Worm (Caenorhabditis elegans) whole organism, L2 larva: ENCODE results near the gene srd-74.
A peak's percentile ranks its signal among the peaks of the same experiment; 100 is the strongest.
"Not testable (repeated sequence)": the region's sequence is repeated elsewhere in the genome, so short reads cannot be mapped to it uniquely, and the experiment has no call there.

Experiments used
- C34F6.9 ChIP-seq: fragments of 150-350 bp; optimal IDR thresholded peaks from 2 replicates; lab custom pipeline; 2014; ENCODE audit warnings: missing biosample characterization, missing genetic modification characterization
- F13H6.1 ChIP-seq: sonication (generic microtip); optimal IDR thresholded peaks from 2 replicates; lab custom pipeline; 2016; ENCODE audit warnings: missing genetic modification characterization, missing compliant biosample characterization
- R02D3.7 ChIP-seq: fragments of 150-350 bp; optimal IDR thresholded peaks from 2 replicates; lab custom pipeline; 2014; ENCODE audit warnings: missing biosample characterization, missing genetic modification characterization
- Y55F3AM.14 ChIP-seq: fragments of 200-800 bp; sonication (Bioruptor generic); optimal IDR thresholded peaks from 2 replicates; lab custom pipeline; 2018; ENCODE audit warnings: mild to moderate bottlenecking, missing genetic modification characterization, missing compliant biosample characterization
- aly-2 ChIP-seq: fragments of 150-350 bp; optimal IDR thresholded peaks from 2 replicates; lab custom pipeline; 2014; ENCODE audit warnings: missing biosample characterization, missing genetic modification characterization
- blmp-1 ChIP-seq: sonication (generic microtip); optimal IDR thresholded peaks from 2 replicates; lab custom pipeline; 2017; ENCODE audit warnings: missing genetic modification characterization, mild to moderate bottlenecking, missing compliant biosample characterization, antibody characterized with exemption, moderate library complexity; ENCODE audit not compliant: insufficient read depth
- ceh-82 ChIP-seq: fragments of 150-350 bp; optimal IDR thresholded peaks from 2 replicates; lab custom pipeline; 2014; ENCODE audit warnings: missing biosample characterization, missing genetic modification characterization
- crh-2 ChIP-seq: sonication (generic microtip); optimal IDR thresholded peaks from 2 replicates; lab custom pipeline; 2017; ENCODE audit warnings: missing biosample characterization, missing genetic modification characterization
- egl-27 ChIP-seq: sonication (generic microtip); optimal IDR thresholded peaks from 3 replicates; lab custom pipeline; 2017; ENCODE audit warnings: missing biosample characterization, missing genetic modification reagents, missing genetic modification characterization
- elt-1 ChIP-seq: fragments of 150-350 bp; optimal IDR thresholded peaks from 2 replicates; lab custom pipeline; 2014; ENCODE audit warnings: missing biosample characterization, missing genetic modification characterization
- elt-3 ChIP-seq: sonication (generic microtip); optimal IDR thresholded peaks from 2 replicates; lab custom pipeline; 2017; ENCODE audit warnings: missing biosample characterization, missing genetic modification characterization
- fos-1 ChIP-seq: fragments of 150-350 bp; optimal IDR thresholded peaks from 2 replicates; lab custom pipeline; 2014; ENCODE audit warnings: missing biosample characterization, missing genetic modification characterization
- gmeb-1 ChIP-seq: fragments of 150-350 bp; optimal IDR thresholded peaks from 2 replicates; lab custom pipeline; 2014; ENCODE audit warnings: missing biosample characterization, missing genetic modification characterization
- lin-11 ChIP-seq: fragments of 150-350 bp; sonication (generic microtip); optimal IDR thresholded peaks from 2 replicates; lab custom pipeline; 2014; ENCODE audit warnings: missing biosample characterization, missing genetic modification characterization, inconsistent platforms, mixed read lengths
- lin-39 ChIP-seq: fragments of 150-350 bp; optimal IDR thresholded peaks from 2 replicates; lab custom pipeline; 2014; ENCODE audit warnings: missing biosample characterization, missing genetic modification reagents, missing genetic modification characterization
- lsy-2 ChIP-seq, 2 experiments: fragments of 150-350 bp in 1 of 2; sonication (generic microtip) in 1 of 2; optimal IDR thresholded peaks; 2 replicates each; lab custom pipeline; 2014 to 2017; ENCODE audit warnings: missing biosample characterization in 2 of 2, missing genetic modification characterization in 2 of 2
- mab-5 ChIP-seq: fragments of 150-350 bp; optimal IDR thresholded peaks from 2 replicates; lab custom pipeline; 2014; ENCODE audit warnings: missing biosample characterization, missing genetic modification characterization
- nhr-10 ChIP-seq: sonication (generic microtip); optimal IDR thresholded peaks from 2 replicates; lab custom pipeline; 2017; ENCODE audit warnings: missing biosample characterization, missing genetic modification characterization
- nhr-11 ChIP-seq: fragments of 150-350 bp; optimal IDR thresholded peaks from 2 replicates; lab custom pipeline; 2014; ENCODE audit warnings: missing biosample characterization, missing genetic modification characterization
- nhr-12 ChIP-seq: fragments of 150-350 bp; optimal IDR thresholded peaks from 2 replicates; lab custom pipeline; 2014; ENCODE audit warnings: missing biosample characterization, missing genetic modification characterization
- nhr-129 ChIP-seq: fragments of 150-350 bp; optimal IDR thresholded peaks from 2 replicates; lab custom pipeline; 2014; ENCODE audit warnings: missing biosample characterization, missing genetic modification characterization
- nhr-21 ChIP-seq: fragments of 150-350 bp; optimal IDR thresholded peaks from 2 replicates; lab custom pipeline; 2014; ENCODE audit warnings: missing biosample characterization, missing genetic modification characterization
- nhr-23 ChIP-seq: fragments of 150-350 bp; optimal IDR thresholded peaks from 2 replicates; lab custom pipeline; 2014; ENCODE audit warnings: missing biosample characterization, missing genetic modification reagents, missing genetic modification characterization
- nhr-237 ChIP-seq: fragments of 150-350 bp; optimal IDR thresholded peaks from 2 replicates; lab custom pipeline; 2014; ENCODE audit warnings: missing biosample characterization, missing genetic modification characterization
- nhr-25 ChIP-seq: fragments of 150-350 bp; sonication (generic microtip); optimal IDR thresholded peaks from 3 replicates; lab custom pipeline; 2014; ENCODE audit warnings: missing biosample characterization, missing genetic modification characterization
- nhr-77 ChIP-seq: fragments of 150-350 bp; optimal IDR thresholded peaks from 2 replicates; lab custom pipeline; 2014; ENCODE audit warnings: missing biosample characterization, missing genetic modification characterization
- sem-4 ChIP-seq: fragments of 150-350 bp; optimal IDR thresholded peaks from 2 replicates; lab custom pipeline; 2014; ENCODE audit warnings: missing biosample characterization, missing genetic modification reagents, missing genetic modification characterization
- skn-1 ChIP-seq: sonication (generic microtip); optimal IDR thresholded peaks from 2 replicates; lab custom pipeline; 2017; ENCODE audit warnings: missing biosample characterization, missing genetic modification characterization
- sma-3 ChIP-seq: sonication (generic microtip); optimal IDR thresholded peaks from 2 replicates; lab custom pipeline; 2016; ENCODE audit warnings: missing genetic modification reagents, missing genetic modification characterization, missing compliant biosample characterization
- sma-9 ChIP-seq, 2 experiments: fragments of 150-350 bp in 1 of 2; sonication (generic microtip) in 1 of 2; optimal IDR thresholded peaks; 2 replicates each; lab custom pipeline; 2014 to 2016; ENCODE audit warnings: missing genetic modification characterization in 2 of 2, mild to moderate bottlenecking in 1 of 2, missing biosample characterization in 1 of 2, missing compliant biosample characterization in 1 of 2, missing genetic modification reagents in 1 of 2, moderate library complexity in 1 of 2
- snpc-4 ChIP-seq: fragments of 150-350 bp; optimal IDR thresholded peaks from 2 replicates; lab custom pipeline; 2014; ENCODE audit warnings: missing biosample characterization, missing genetic modification characterization
- unc-39 ChIP-seq: fragments of 150-350 bp; optimal IDR thresholded peaks from 2 replicates; lab custom pipeline; 2014; ENCODE audit warnings: missing biosample characterization, missing genetic modification characterization
- unc-55 ChIP-seq: fragments of 150-350 bp; sonication (generic microtip); optimal IDR thresholded peaks from 3 replicates; lab custom pipeline; 2014; ENCODE audit warnings: missing biosample characterization, missing genetic modification reagents, missing genetic modification characterization
- unc-62 ChIP-seq: fragments of 150-350 bp; optimal IDR thresholded peaks from 2 replicates; lab custom pipeline; 2014; ENCODE audit warnings: missing biosample characterization, missing genetic modification reagents, missing genetic modification characterization
- ztf-1 ChIP-seq: fragments of 200-800 bp; sonication (Bioruptor generic); conservative IDR thresholded peaks from 2 replicates; pipeline ENCODE4 v1.3.6; 2022; ENCODE audit warnings: missing genetic modification characterization, missing compliant biosample characterization
- ztf-4 ChIP-seq: fragments of 150-350 bp; optimal IDR thresholded peaks from 2 replicates; lab custom pipeline; 2014; ENCODE audit warnings: missing biosample characterization, missing genetic modification characterization

Gene srd-74

DNA sequence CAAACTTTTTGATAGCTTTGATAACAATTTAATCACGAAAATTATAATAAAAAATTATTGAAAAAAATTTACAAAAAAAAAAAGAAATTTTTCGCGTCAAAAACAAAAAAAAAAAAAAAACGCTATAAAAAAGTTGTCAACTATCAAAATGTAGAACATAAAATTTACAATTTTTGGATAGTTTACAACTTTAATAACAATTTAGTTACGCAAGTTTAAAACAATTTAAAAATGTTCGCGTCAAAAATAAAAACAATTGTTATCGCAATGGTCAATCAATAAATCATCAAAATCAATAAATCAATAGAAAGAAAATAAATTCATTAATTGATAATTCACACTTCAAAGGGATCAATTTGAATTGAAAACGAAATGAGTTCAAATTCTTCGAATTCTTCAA, 5.5 kb downstream of the srd-74 start, which contains the start of gene C24H11.1:
Gene C24H11.1, plus strand, starts transcription at position 301 of the 400 bp plus-strand sequence.
- not testable (repeated sequence) for TF ChIP-seq lin-11; Y55F3AM.14; elt-1 (tag; lab: Kevin White, UChicago)

DNA sequence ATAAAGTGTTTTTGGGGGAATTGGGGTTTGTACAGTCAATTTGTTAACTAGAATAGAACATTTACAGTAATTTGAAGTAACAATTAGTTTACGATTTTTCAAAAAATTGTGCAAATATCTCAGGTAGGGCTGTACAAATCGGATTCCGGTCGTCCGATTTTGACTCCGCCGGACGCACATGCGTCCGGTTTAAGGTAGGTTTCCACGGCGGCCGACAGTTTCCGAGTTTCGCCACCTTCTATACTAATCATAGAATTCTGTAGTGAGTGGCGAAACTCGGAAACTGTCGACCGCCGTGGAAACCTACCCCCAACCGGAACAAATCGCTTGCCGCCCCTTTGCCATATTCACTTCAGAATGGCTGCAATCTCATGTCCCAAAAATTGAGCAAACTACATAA, 7.6 kb downstream of the srd-74 start:
- TF ChIP-seq Y55F3AM.14 (no peak), ztf-4 (tag; lab: Kevin White, UChicago) (no peak), blmp-1 (tag; lab: Kevin White, UChicago) (no peak), nhr-11 (tag; lab: Kevin White, UChicago) (no peak), crh-2 (tag; lab: Kevin White, UChicago) (no peak), unc-39 (tag; lab: Kevin White, UChicago) (no peak), nhr-21 (tag; lab: Kevin White, UChicago) (no peak), mab-5 (tag; lab: Kevin White, UChicago) (no peak), elt-3 (tag; lab: Kevin White, UChicago) (no peak), ceh-82 (tag; lab: Kevin White, UChicago) (no peak), C34F6.9 (tag; lab: Kevin White, UChicago) (no peak), ztf-1 (GFP tag; lab: Robert Waterston, UW) (no peak), aly-2 (no peak), sma-9 (GFP tag; optimal IDR thresholded peaks at IDR 0.05; lab: Kevin White, UChicago) (no peak), sma-9 (tag; optimal IDR thresholded peaks at IDR 0.05; lab: Kevin White, UChicago) (no peak), skn-1 (no peak), nhr-129 (no peak)

DNA sequence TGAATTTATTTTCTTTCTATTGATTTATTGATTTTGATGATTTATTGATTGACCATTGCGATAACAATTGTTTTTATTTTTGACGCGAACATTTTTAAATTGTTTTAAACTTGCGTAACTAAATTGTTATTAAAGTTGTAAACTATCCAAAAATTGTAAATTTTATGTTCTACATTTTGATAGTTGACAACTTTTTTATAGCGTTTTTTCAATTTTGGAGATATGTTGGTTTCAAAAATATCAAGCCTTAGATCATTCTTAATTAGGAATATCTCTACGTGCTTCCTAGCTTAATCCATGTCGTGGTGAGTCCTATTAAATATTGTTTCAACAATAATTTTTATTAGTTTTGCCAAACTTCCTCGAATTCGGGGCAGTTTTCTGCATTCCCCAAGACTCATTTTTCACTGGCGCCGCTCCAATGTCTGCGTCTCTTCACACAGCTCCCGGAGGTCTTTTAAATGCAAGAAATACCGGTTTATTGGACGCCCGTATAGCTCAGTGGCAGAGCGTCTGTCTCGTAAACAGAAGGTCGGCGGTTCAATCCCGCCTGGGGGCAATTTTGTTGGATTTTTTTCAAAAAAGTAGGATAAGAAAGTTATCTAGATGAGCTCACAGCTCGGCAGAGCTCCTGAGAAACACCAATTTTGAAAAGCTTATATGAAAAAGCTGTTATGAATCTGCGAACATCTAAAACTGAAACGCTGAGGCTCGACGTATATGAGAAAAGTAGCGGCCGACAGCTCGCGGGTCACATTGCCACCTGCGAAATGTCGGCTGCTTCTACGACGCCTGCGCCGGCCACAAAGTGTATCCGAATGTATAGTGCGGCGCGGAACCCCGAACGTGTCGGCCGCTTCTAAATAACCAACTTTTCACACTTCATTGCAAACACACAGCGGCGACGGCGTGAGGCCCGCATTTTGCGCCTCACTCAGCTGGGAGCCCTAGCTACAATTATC, 10.7 kb downstream of the srd-74 start, which contains the start of gene C24H11.2:
Gene C24H11.2, minus strand, starts transcription at position 51 of the 962 bp plus-strand sequence.
- TF ChIP-seq unc-55 (GFP tag; lab: Kevin White, UChicago) (peak; percentile 50), C34F6.9 (tag; lab: Kevin White, UChicago) (peak; percentile 46), fos-1 (tag; lab: Kevin White, UChicago) (peak; percentile 47), sma-9 (GFP tag; optimal IDR thresholded peaks at IDR 0.05; lab: Kevin White, UChicago) (peak; percentile 48), snpc-4 (peak; percentile 77), gmeb-1 (peak; percentile 72), nhr-25 (tag; lab: Kevin White, UChicago) (peak; percentile 41), F13H6.1 (tag; lab: Kevin White, UChicago) (peak; percentile 65), sma-3 (peak; percentile 51), ztf-4 (tag; lab: Kevin White, UChicago) (peak; percentile 8), nhr-129 (peak; percentile 59), sem-4 (tag; lab: Kevin White, UChicago) (peak; percentile 54), mab-5 (tag; lab: Kevin White, UChicago) (peak; percentile 39), lin-11 (peak; percentile 49), crh-2 (tag; lab: Kevin White, UChicago) (peak; percentile 53), lsy-2 (tag; optimal IDR thresholded peaks at IDR 0.05; lab: Kevin White, UChicago) (peak in 1 of 2 experiments; percentile 31), egl-27 (peak; percentile 26)
- TF ChIP-seq sma-9 (tag; optimal IDR thresholded peaks at IDR 0.05; lab: Kevin White, UChicago) = not testable (repeated sequence)

DNA sequence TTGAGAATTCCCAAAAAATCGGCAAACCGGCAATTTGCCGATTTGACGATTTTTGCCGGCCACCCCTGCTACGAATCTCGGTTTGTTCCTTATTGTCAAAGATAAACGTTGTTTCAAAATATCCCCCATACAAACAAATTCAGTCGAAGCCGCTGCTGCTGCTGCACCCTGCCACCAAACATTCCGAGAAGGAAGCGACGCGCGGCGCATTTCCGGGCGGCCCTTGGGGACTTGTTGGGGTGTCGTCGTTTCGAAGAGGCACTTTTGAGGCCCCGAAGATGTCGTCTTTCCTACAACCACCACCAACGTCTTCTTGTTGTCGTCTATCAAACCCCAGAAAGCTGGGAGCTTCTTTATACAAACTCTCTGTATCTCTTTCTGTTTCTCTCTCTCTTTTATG, 12.5 kb downstream of the srd-74 start:
- TF ChIP-seq nhr-12 = no peak
- no peak for TF ChIP-seq R02D3.7 (tag; lab: Kevin White, UChicago)
- TF ChIP-seq nhr-77 (tag; lab: Kevin White, UChicago) = no peak
- TF ChIP-seq gmeb-1 = no peak
- no peak for TF ChIP-seq elt-3 (tag; lab: Kevin White, UChicago)
- TF ChIP-seq sem-4 (tag; lab: Kevin White, UChicago) = peak; percentile 30

DNA sequence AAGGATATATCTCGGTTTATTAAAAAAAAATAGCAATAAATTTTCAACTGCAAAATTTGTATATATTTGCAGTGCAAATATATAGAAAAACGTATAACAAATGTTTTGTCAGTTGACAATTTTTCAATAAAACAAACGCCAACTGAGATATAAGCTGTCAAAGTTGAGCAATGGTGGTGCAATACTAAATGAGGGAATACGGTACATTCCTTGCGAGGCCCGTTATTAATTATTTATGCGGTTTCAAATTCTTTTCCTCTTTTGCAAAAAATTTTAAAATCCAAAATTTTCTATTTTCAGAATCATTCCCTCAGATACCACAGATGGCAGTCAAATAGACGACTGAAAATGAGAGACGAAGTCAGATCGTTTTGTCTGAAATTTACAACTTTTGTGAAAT, 13.5 kb downstream of the srd-74 start, which contains the start of gene twk-39:
Gene twk-39, plus strand, starts transcription at position 301 of the 400 bp plus-strand sequence.
- TF ChIP-seq ztf-1 (GFP tag; lab: Robert Waterston, UW) (no peak), ceh-82 (tag; lab: Kevin White, UChicago) (no peak), mab-5 (tag; lab: Kevin White, UChicago) (no peak), blmp-1 (tag; lab: Kevin White, UChicago) (no peak), elt-1 (tag; lab: Kevin White, UChicago) (no peak), fos-1 (tag; lab: Kevin White, UChicago) (no peak), nhr-10 (tag; lab: Kevin White, UChicago) (no peak), nhr-23 (no peak), snpc-4 (no peak), C34F6.9 (tag; lab: Kevin White, UChicago) (no peak), elt-3 (tag; lab: Kevin White, UChicago) (no peak), lin-39 (no peak), nhr-237 (tag; lab: Kevin White, UChicago) (no peak), crh-2 (tag; lab: Kevin White, UChicago) (no peak), nhr-12 (no peak), nhr-77 (tag; lab: Kevin White, UChicago) (no peak), nhr-21 (tag; lab: Kevin White, UChicago) (no peak), nhr-25 (tag; lab: Kevin White, UChicago) (no peak), unc-62 (GFP tag; lab: Kevin White, UChicago) (no peak)
